Fruit fly (Drosophila melanogaster) whole organism, embryonic: ENCODE results near the gene CG5068.

Source experiments
- Abd-B ChIP-seq: fragments of 200-800 bp; sonication (Bioruptor generic); optimal IDR thresholded peaks from 2 replicates; lab custom pipeline; 2018; ENCODE audit warnings: missing biosample characterization, mild to moderate bottlenecking, missing genetic modification characterization, moderate library complexity
- Aef1 ChIP-seq: fragments of 200-800 bp; sonication (Bioruptor generic); IDR thresholded peaks from 3 replicates; pipeline ENCODE4 v1.3.6; 2022; ENCODE audit warnings: missing biosample characterization, missing genetic modification characterization
- Awh ChIP-seq: fragments of 200-800 bp; sonication (Bioruptor generic); IDR thresholded peaks from 2 replicates; pipeline ENCODE4, ENCODE4 v1.3.6; 2022; ENCODE audit warnings: missing biosample characterization, missing genetic modification characterization
- Bteb2 ChIP-seq: fragments of 200-800 bp; sonication (Bioruptor generic); optimal IDR thresholded peaks from 2 replicates; lab custom pipeline; 2016; ENCODE audit warnings: missing biosample characterization, missing genetic modification characterization
- CG10274 ChIP-seq: fragments of 200-800 bp; sonication (Bioruptor generic); optimal IDR thresholded peaks from 3 replicates; lab custom pipeline; 2017; ENCODE audit warnings: missing biosample characterization, mild to moderate bottlenecking, missing genetic modification characterization
- CG10366 ChIP-seq: fragments of 200-800 bp; sonication (Bioruptor generic); IDR thresholded peaks from 2 replicates; pipeline ENCODE4 v1.3.6; 2022; ENCODE audit warnings: missing biosample characterization, missing genetic modification characterization
- CG10979 ChIP-seq: fragments of 200-800 bp; sonication (Bioruptor generic); optimal IDR thresholded peaks from 2 replicates; lab custom pipeline; 2018; ENCODE audit warnings: missing biosample characterization, mild to moderate bottlenecking, missing genetic modification characterization, moderate library complexity
- CG11695 ChIP-seq: fragments of 200-800 bp; sonication (Bioruptor generic); IDR thresholded peaks from 3 replicates; pipeline ENCODE4 v1.3.6; 2022; ENCODE audit warnings: missing biosample characterization, missing genetic modification characterization
- CG11723 ChIP-seq: fragments of 200-800 bp; sonication (Bioruptor generic); optimal IDR thresholded peaks from 2 replicates; lab custom pipeline; 2017; ENCODE audit warnings: missing biosample characterization, mild to moderate bottlenecking, missing genetic modification characterization
- CG12391 ChIP-seq: fragments of 200-800 bp; sonication (Bioruptor generic); optimal IDR thresholded peaks from 3 replicates; lab custom pipeline; 2018; ENCODE audit warnings: missing biosample characterization, mild to moderate bottlenecking, missing genetic modification characterization, moderate library complexity
- CG13894 ChIP-seq: fragments of 200-800 bp; sonication (Bioruptor generic); optimal IDR thresholded peaks from 3 replicates; lab custom pipeline; 2018; ENCODE audit warnings: missing biosample characterization, mild to moderate bottlenecking, missing genetic modification characterization, moderate library complexity
- CG31224 ChIP-seq: fragments of 200-800 bp; sonication (Bioruptor generic); IDR thresholded peaks from 2 replicates; pipeline ENCODE4 v1.3.6; 2022; ENCODE audit warnings: missing biosample characterization, missing genetic modification characterization
- CG31388 ChIP-seq: fragments of 200-800 bp; sonication (Bioruptor generic); optimal IDR thresholded peaks from 2 replicates; lab custom pipeline; 2016; ENCODE audit warnings: missing biosample characterization, missing genetic modification characterization
- CG43689 ChIP-seq: fragments of 200-800 bp; sonication (Bioruptor generic); IDR thresholded peaks from 2 replicates; pipeline ENCODE4 v1.3.6; 2022; ENCODE audit warnings: missing biosample characterization, missing genetic modification characterization
- CG4730 ChIP-seq: fragments of 200-800 bp; sonication (Bioruptor generic); IDR thresholded peaks from 2 replicates; pipeline ENCODE4 v1.3.6; 2022; ENCODE audit warnings: missing biosample characterization, missing genetic modification characterization
- CG4854 ChIP-seq: fragments of 200-800 bp; sonication (Bioruptor generic); optimal IDR thresholded peaks from 2 replicates; lab custom pipeline; 2016; ENCODE audit warnings: missing biosample characterization, missing genetic modification characterization, inconsistent platforms
- CG6813 ChIP-seq: fragments of 200-800 bp; sonication (Bioruptor generic); optimal IDR thresholded peaks from 2 replicates; lab custom pipeline; 2017; ENCODE audit warnings: missing biosample characterization, missing genetic modification characterization, mild to moderate bottlenecking, moderate library complexity, missing genetic modification reagents
- CG7357 ChIP-seq: fragments of 200-800 bp; sonication (Bioruptor generic); IDR thresholded peaks from 3 replicates; pipeline ENCODE4 v1.3.6; 2022; ENCODE audit warnings: missing biosample characterization, missing genetic modification characterization
- CG7839 ChIP-seq: fragments of 200-800 bp; sonication (Bioruptor generic); optimal IDR thresholded peaks from 3 replicates; lab custom pipeline; 2018; ENCODE audit warnings: missing biosample characterization, mild to moderate bottlenecking, missing genetic modification characterization, moderate library complexity
- CG8388 ChIP-seq: fragments of 200-800 bp; sonication (Bioruptor generic); optimal IDR thresholded peaks from 2 replicates; lab custom pipeline; 2019; ENCODE audit warnings: missing biosample characterization, mild to moderate bottlenecking, missing genetic modification characterization, moderate library complexity
- CG8924 ChIP-seq: fragments of 200-800 bp; optimal IDR thresholded peaks from 3 replicates; lab custom pipeline; 2019; ENCODE audit warnings: missing biosample characterization, mild to moderate bottlenecking, missing genetic modification characterization, moderate library complexity
- CoRest ChIP-seq: fragments of 200-800 bp; sonication (Bioruptor generic); optimal IDR thresholded peaks from 3 replicates; lab custom pipeline; 2018; ENCODE audit warnings: missing biosample characterization, mild to moderate bottlenecking, missing genetic modification characterization, moderate library complexity
- E2f1 ChIP-seq: fragments of 200-800 bp; sonication (Bioruptor generic); IDR thresholded peaks from 2 replicates; pipeline ENCODE4 v1.3.6; 2022; ENCODE audit warnings: missing biosample characterization, missing genetic modification characterization
- HHEX ChIP-seq: fragments of 200-800 bp; sonication (Bioruptor generic); optimal IDR thresholded peaks from 3 replicates; lab custom pipeline; 2017; ENCODE audit warnings: missing biosample characterization, mild to moderate bottlenecking, missing genetic modification characterization, missing genetic modification reagents
- Hr3 ChIP-seq: fragments of 200-800 bp; sonication (Bioruptor generic); optimal IDR thresholded peaks from 3 replicates; lab custom pipeline; 2016; ENCODE audit warnings: missing biosample characterization, missing genetic modification characterization
- MESR4 ChIP-seq: fragments of 200-800 bp; sonication (Bioruptor generic); optimal IDR thresholded peaks from 2 replicates; lab custom pipeline; 2018; ENCODE audit warnings: missing biosample characterization, mild to moderate bottlenecking, missing genetic modification characterization, moderate library complexity
- MTF-1 ChIP-seq: fragments of 200-800 bp; sonication (Bioruptor generic); optimal IDR thresholded peaks from 2 replicates; lab custom pipeline; 2018; ENCODE audit warnings: missing biosample characterization, mild to moderate bottlenecking, missing genetic modification characterization, borderline replicate concordance
- Nf-YA ChIP-seq: fragments of 200-800 bp; sonication (Bioruptor generic); IDR thresholded peaks from 2 replicates; pipeline ENCODE4 v1.3.6; 2022; ENCODE audit warnings: missing biosample characterization, missing genetic modification characterization
- Nf-YC ChIP-seq: fragments of 200-800 bp; optimal IDR thresholded peaks from 3 replicates; lab custom pipeline; 2019; ENCODE audit warnings: missing biosample characterization, mild to moderate bottlenecking, missing genetic modification characterization, moderate library complexity
- Optix ChIP-seq: fragments of 200-800 bp; sonication (Bioruptor generic); IDR thresholded peaks from 3 replicates; pipeline ENCODE4 v1.3.6; 2022; ENCODE audit warnings: missing biosample characterization, missing genetic modification characterization
- TFAM ChIP-seq: fragments of 200-800 bp; sonication (Bioruptor generic); optimal IDR thresholded peaks from 2 replicates; lab custom pipeline; 2017; ENCODE audit warnings: missing biosample characterization, missing genetic modification characterization, inconsistent platforms
- Xbp1 ChIP-seq: fragments of 200-800 bp; sonication (Bioruptor generic); optimal IDR thresholded peaks from 3 replicates; lab custom pipeline; 2016; ENCODE audit warnings: missing biosample characterization, mild to moderate bottlenecking, missing genetic modification characterization
- bab2 ChIP-seq: fragments of 200-800 bp; sonication (Bioruptor generic); optimal IDR thresholded peaks from 2 replicates; lab custom pipeline; 2016; ENCODE audit warnings: missing biosample characterization, missing genetic modification characterization
- btn ChIP-seq: fragments of 200-800 bp; sonication (Bioruptor generic); optimal IDR thresholded peaks from 2 replicates; lab custom pipeline; 2016; ENCODE audit warnings: missing biosample characterization, missing genetic modification characterization
- cad ChIP-seq: fragments of >200 bp; optimal IDR thresholded peaks from 2 replicates; lab custom pipeline; 2017; ENCODE audit warnings: missing biosample characterization, missing genetic modification characterization
- chn ChIP-seq: fragments of 200-800 bp; sonication (Bioruptor generic); optimal IDR thresholded peaks from 2 replicates; lab custom pipeline; 2016; ENCODE audit warnings: missing biosample characterization, missing genetic modification characterization
- dmrt99B ChIP-seq: fragments of 200-800 bp; sonication (Bioruptor generic); optimal IDR thresholded peaks from 2 replicates; lab custom pipeline; 2018; ENCODE audit warnings: missing biosample characterization, mild to moderate bottlenecking, missing genetic modification characterization, moderate library complexity
- ewg ChIP-seq: fragments of 200-800 bp; sonication (Bioruptor generic); optimal IDR thresholded peaks from 3 replicates; lab custom pipeline; 2017; ENCODE audit warnings: mild to moderate bottlenecking, missing biosample characterization, missing genetic modification reagents, missing genetic modification characterization
- gsb-n ChIP-seq: fragments of 200-800 bp; sonication (Bioruptor generic); optimal IDR thresholded peaks from 3 replicates; lab custom pipeline; 2018; ENCODE audit warnings: missing biosample characterization, mild to moderate bottlenecking, missing genetic modification characterization
- lab ChIP-seq: fragments of 200-800 bp; sonication (Bioruptor generic); optimal IDR thresholded peaks from 3 replicates; lab custom pipeline; 2017; ENCODE audit warnings: missing biosample characterization, missing genetic modification characterization, mild to moderate bottlenecking, moderate library complexity, missing genetic modification reagents
- lmd ChIP-seq: fragments of 200-800 bp; sonication (Bioruptor generic); IDR thresholded peaks from 2 replicates; pipeline ENCODE4 v1.3.6; 2022; ENCODE audit warnings: missing biosample characterization, missing genetic modification characterization
- mld ChIP-seq: fragments of 200-800 bp; sonication (Bioruptor generic); IDR thresholded peaks from 3 replicates; pipeline ENCODE4 v1.3.6; 2022; ENCODE audit warnings: missing biosample characterization, missing genetic modification characterization; ENCODE audit not compliant: partially characterized antibody
- ranshi ChIP-seq: fragments of 200-800 bp; sonication (Bioruptor generic); IDR thresholded peaks from 2 replicates; pipeline ENCODE4 v1.3.6; 2022; ENCODE audit warnings: missing biosample characterization, missing genetic modification characterization
- rib ChIP-seq: fragments of 200-800 bp; sonication (Bioruptor generic); IDR thresholded peaks from 2 replicates; pipeline ENCODE4 v1.3.6; 2022; ENCODE audit warnings: missing biosample characterization, missing genetic modification characterization
- row ChIP-seq: fragments of 200-800 bp; sonication (Bioruptor generic); IDR thresholded peaks from 3 replicates; pipeline ENCODE4 v1.3.6; 2022; ENCODE audit warnings: missing biosample characterization, missing genetic modification characterization
- scrt ChIP-seq: fragments of 200-800 bp; sonication (Bioruptor generic); optimal IDR thresholded peaks from 2 replicates; lab custom pipeline; 2018; ENCODE audit warnings: missing biosample characterization, mild to moderate bottlenecking, missing genetic modification characterization, moderate library complexity
- sens-2 ChIP-seq: fragments of 200-800 bp; sonication (Bioruptor generic); IDR thresholded peaks from 2 replicates; pipeline ENCODE4 v1.3.6; 2022; ENCODE audit warnings: missing biosample characterization, missing genetic modification characterization
- ssp ChIP-seq: fragments of 200-800 bp; sonication (Bioruptor generic); IDR thresholded peaks from 2 replicates; pipeline ENCODE4 v1.3.6; 2022; ENCODE audit warnings: missing biosample characterization, missing genetic modification characterization
- toy ChIP-seq: fragments of 200-800 bp; sonication (Bioruptor generic); IDR thresholded peaks from 2 replicates; pipeline ENCODE4 v1.3.6; 2022; ENCODE audit warnings: missing biosample characterization, missing genetic modification characterization
- vvl ChIP-seq: fragments of 200-800 bp; sonication (Bioruptor generic); IDR thresholded peaks from 2 replicates; pipeline ENCODE4 v1.3.6; 2022; ENCODE audit warnings: missing biosample characterization, missing genetic modification characterization

Gene CG5068

DNA sequence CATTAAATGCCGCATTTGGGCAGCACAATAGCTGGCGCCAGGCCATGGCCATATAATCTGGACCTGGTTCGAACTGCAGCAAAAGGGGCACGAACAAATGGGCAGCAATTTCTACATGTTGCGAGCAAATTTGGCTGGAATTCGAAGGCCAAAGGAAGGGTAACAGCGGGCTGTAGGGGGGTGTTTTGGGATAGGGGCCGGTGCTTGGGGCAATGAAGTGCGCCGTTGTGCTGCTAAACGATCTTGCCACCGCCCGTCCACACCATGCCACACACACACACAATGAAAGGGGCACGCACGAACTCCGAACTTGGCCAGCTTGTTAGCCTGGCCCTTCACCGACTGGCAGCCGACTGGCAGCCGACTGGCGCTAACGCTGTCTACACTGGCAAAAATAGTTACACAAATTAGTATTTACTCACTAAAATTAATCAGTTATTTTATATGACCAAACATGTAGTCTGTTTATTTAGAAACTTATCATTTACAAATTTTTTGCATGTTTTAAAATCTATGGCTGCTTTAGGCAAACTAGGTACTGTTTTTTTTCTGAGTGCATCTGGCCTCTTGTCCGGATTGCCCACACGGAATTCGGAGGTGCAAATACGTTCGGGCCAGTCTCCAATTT, 47.6 kb downstream of the CG5068 start (continued):
- TF ChIP-seq Xbp1 (peak; percentile 43), CG13894 (no peak), CG8924 (tag; lab: Kevin White, UChicago) (peak; percentile 45), Awh (GFP tag; lab: Robert Waterston, UW) (peak; percentile 70), CG10366 (peak; percentile 62), vvl (GFP tag; lab: Robert Waterston, UW) (peak; percentile 81), ewg (GFP tag; lab: Kevin White, UChicago) (peak; percentile 9), CG12391 (tag; lab: Kevin White, UChicago) (peak; percentile 43), Hr3 (GFP tag; lab: Kevin White, UChicago) (peak; percentile 46), CG7839 (tag; lab: Kevin White, UChicago) (peak; percentile 69), CG4854 (GFP tag; lab: Kevin White, UChicago) (peak; percentile 36), MTF-1 (peak; percentile 54), CG4730 (GFP tag; lab: Robert Waterston, UW) (peak; percentile 59), sens-2 (GFP tag; lab: Robert Waterston, UW) (peak; percentile 48; the same call in 1 of the 2 replicates), TFAM (GFP tag; lab: Kevin White, UChicago) (peak; percentile 41), CG8388 (peak; percentile 22), rib (GFP tag; lab: Robert Waterston, UW) (no peak), cad (GFP tag; lab: Kevin White, UChicago) (no peak), mld (GFP tag; lab: Robert Waterston, UW) (no peak), CoRest (tag; lab: Kevin White, UChicago) (peak; percentile 53), E2f1 (GFP tag; lab: Robert Waterston, UW) (peak; percentile 56; the same call in 1 of the 2 replicates), btn (peak; percentile 76), CG11695 (0 out of 3 replicates have a peak, but pooled peaks have one; percentile 52), lab (GFP tag; lab: Kevin White, UChicago) (peak; percentile 51), row (GFP tag; lab: Robert Waterston, UW) (peak; percentile 70), Bteb2 (GFP tag; lab: Kevin White, UChicago) (no peak), bab2 (GFP tag; lab: Kevin White, UChicago) (peak; percentile 41), CG11723 (no peak), lmd (peak; percentile 67), Aef1 (peak; percentile 48; the same call in 2 of the 3 replicates), CG7357 (GFP tag; lab: Robert Waterston, UW) (peak; percentile 47; the same call in 1 of the 3 replicates), MESR4 (GFP tag; lab: Kevin White, UChicago) (no peak), scrt (GFP tag; lab: Kevin White, UChicago) (peak; percentile 32), ssp (peak; percentile 63), HHEX (GFP tag; lab: Kevin White, UChicago) (peak; percentile 31), Optix (GFP tag; lab: Robert Waterston, UW) (no peak), CG31388 (GFP tag; lab: Kevin White, UChicago) (peak; percentile 39), Abd-B (no peak), gsb-n (tag; lab: Kevin White, UChicago) (peak; percentile 15), CG43689 (GFP tag; lab: Robert Waterston, UW) (peak; percentile 59; the same call in 1 of the 2 replicates), CG10274 (peak; percentile 8), toy (GFP tag; lab: Robert Waterston, UW) (no peak), chn (GFP tag; lab: Kevin White, UChicago) (peak; percentile 11), CG31224 (GFP tag; lab: Robert Waterston, UW) (peak; percentile 18; the same call in 1 of the 2 replicates), CG10979 (peak; percentile 91), Nf-YC (tag; lab: Kevin White, UChicago) (no peak), ranshi (GFP tag; lab: Robert Waterston, UW) (peak; percentile 72), dmrt99B (tag; lab: Kevin White, UChicago) (peak; percentile 81), CG6813 (GFP tag; lab: Kevin White, UChicago) (peak; percentile 61), Nf-YA (GFP tag; lab: Robert Waterston, UW) (0 out of 2 replicates have a peak, but pooled peaks have one; percentile 28)
